Fruit fly (Drosophila melanogaster) whole organism, adult: Measurements from ENCODE around the gene Tango10.

ENCODE experiments used
- CG11617 ChIP-seq: fragments of 200-800 bp; sonication (Bioruptor generic); optimal IDR thresholded peaks from 2 replicates; lab custom pipeline; 2017; ENCODE audit warnings: mild to moderate bottlenecking, missing biosample characterization, missing genetic modification reagents, missing genetic modification characterization
- CG12768 ChIP-seq: fragments of 200-800 bp; sonication (Bioruptor generic); optimal IDR thresholded peaks from 2 replicates; lab custom pipeline; 2017; ENCODE audit warnings: missing biosample characterization, missing genetic modification characterization, mild to moderate bottlenecking, moderate library complexity, missing genetic modification reagents
- CG14711 ChIP-seq: fragments of 200-800 bp; sonication (Bioruptor generic); optimal IDR thresholded peaks from 2 replicates; lab custom pipeline; 2018; ENCODE audit warnings: missing biosample characterization, mild to moderate bottlenecking, missing genetic modification characterization, moderate library complexity
- CG1620 ChIP-seq: fragments of 200-800 bp; sonication (Bioruptor generic); optimal IDR thresholded peaks from 2 replicates; lab custom pipeline; 2016; ENCODE audit warnings: missing biosample characterization, missing genetic modification characterization
- CG33017 ChIP-seq: fragments of 200-800 bp; sonication (Bioruptor generic); optimal IDR thresholded peaks from 2 replicates; lab custom pipeline; 2018; ENCODE audit warnings: missing biosample characterization, mild to moderate bottlenecking, missing genetic modification characterization, moderate library complexity
- CG5204 ChIP-seq: fragments of 200-800 bp; sonication (Bioruptor generic); optimal IDR thresholded peaks from 2 replicates; lab custom pipeline; 2016; ENCODE audit warnings: missing biosample characterization, missing genetic modification characterization
- CG7045 ChIP-seq: fragments of 200-800 bp; sonication (Bioruptor generic); optimal IDR thresholded peaks from 2 replicates; lab custom pipeline; 2017; ENCODE audit warnings: missing biosample characterization, mild to moderate bottlenecking, missing genetic modification characterization
- CG7101 ChIP-seq: fragments of 200-800 bp; sonication (Bioruptor generic); optimal IDR thresholded peaks from 2 replicates; lab custom pipeline; 2018; ENCODE audit warnings: missing biosample characterization, mild to moderate bottlenecking, missing genetic modification characterization, moderate library complexity
- Clk ChIP-seq: fragments of 200-800 bp; sonication (Bioruptor generic); optimal IDR thresholded peaks from 2 replicates; lab custom pipeline; 2017; ENCODE audit warnings: missing biosample characterization, missing genetic modification characterization
- Crg-1 ChIP-seq: fragments of 200-800 bp; sonication (Bioruptor generic); optimal IDR thresholded peaks from 2 replicates; lab custom pipeline; 2016; ENCODE audit warnings: missing biosample characterization, missing genetic modification characterization
- Hr96 ChIP-seq: fragments of 200-800 bp; sonication (Bioruptor generic); optimal IDR thresholded peaks from 2 replicates; lab custom pipeline; 2016; ENCODE audit warnings: missing biosample characterization, missing genetic modification characterization
- Mnt ChIP-seq: fragments of 200-800 bp; sonication (Bioruptor generic); optimal IDR thresholded peaks from 2 replicates; lab custom pipeline; 2016; ENCODE audit warnings: missing biosample characterization, mild to moderate bottlenecking, missing genetic modification characterization
- bab1 ChIP-seq: fragments of 200-800 bp; sonication (Bioruptor generic); optimal IDR thresholded peaks from 3 replicates; lab custom pipeline; 2019; ENCODE audit warnings: missing biosample characterization, mild to moderate bottlenecking, missing genetic modification characterization, moderate library complexity
- cic ChIP-seq: fragments of 200-800 bp; sonication (Bioruptor generic); optimal IDR thresholded peaks from 2 replicates; lab custom pipeline; 2017; ENCODE audit warnings: missing biosample characterization, mild to moderate bottlenecking, missing genetic modification characterization, moderate library complexity
- cnc ChIP-seq, 2 experiments: fragments of >200 bp; optimal IDR thresholded peaks; 2 replicates each; lab custom pipeline; 2017
- kay ChIP-seq: fragments of 200-800 bp; sonication (Bioruptor generic); peaks from one replicate; lab custom pipeline; 2016; ENCODE audit warnings: missing biosample characterization, missing genetic modification characterization, borderline replicate concordance
- ovo ChIP-seq: fragments of 200-800 bp; sonication (Bioruptor generic); optimal IDR thresholded peaks from 2 replicates; lab custom pipeline; 2016; ENCODE audit warnings: missing biosample characterization, missing genetic modification characterization
- pad ChIP-seq: fragments of 200-800 bp; sonication (Bioruptor generic); optimal IDR thresholded peaks from 3 replicates; lab custom pipeline; 2017; ENCODE audit warnings: missing biosample characterization, missing genetic modification characterization, mild to moderate bottlenecking, moderate library complexity, missing genetic modification reagents
- tj ChIP-seq: fragments of 200-800 bp; sonication (Bioruptor generic); optimal IDR thresholded peaks from 3 replicates; lab custom pipeline; 2017; ENCODE audit warnings: missing biosample characterization, mild to moderate bottlenecking, missing genetic modification characterization, moderate library complexity
- toe ChIP-seq: fragments of 200-800 bp; sonication (Bioruptor generic); optimal IDR thresholded peaks from 2 replicates; lab custom pipeline; 2016; ENCODE audit warnings: missing biosample characterization, missing genetic modification characterization

Gene Tango10

dm6 chrX:11720138-11720537 lies at the start of gene Tango10:
Gene Tango10 (plus strand): TSS chrX:11720245.
- TF ChIP-seq Clk (no peak), CG14711 (tag; lab: Kevin White, UChicago) (peak; percentile 64), Mnt (peak; percentile 51), cic (GFP tag; lab: Kevin White, UChicago) (no peak), CG12768 (GFP tag; lab: Kevin White, UChicago) (no peak), CG11617 (GFP tag; lab: Kevin White, UChicago) (peak; percentile 66), pad (GFP tag; lab: Kevin White, UChicago) (peak; percentile 53), ovo (peak; percentile 50), CG1620 (GFP tag; lab: Kevin White, UChicago) (peak; percentile 67), Crg-1 (GFP tag; lab: Kevin White, UChicago) (peak; percentile 62), CG7045 (no peak), kay (no peak), CG33017 (peak; percentile 19), CG7101 (tag; lab: Kevin White, UChicago) (peak; percentile 55), toe (GFP tag; lab: Kevin White, UChicago) (peak; percentile 24), Hr96 (GFP tag; lab: Kevin White, UChicago) (no peak), bab1 (peak; percentile 89), CG5204 (GFP tag; lab: Kevin White, UChicago) (no peak), cnc (optimal IDR thresholded peaks at IDR 0.05; lab: Kevin White, UChicago) (no peak), tj (peak; percentile 75)

dm6 chrX:11678539-11679040 lies 41.5 kb upstream of the Tango10 start, which contains the start of the genes Vlet and bif:
Gene Vlet (minus strand): TSS chrX:11678589.
Gene bif (plus strand): TSS chrX:11678970.
- peak; percentile 52 for TF ChIP-seq toe (GFP tag; lab: Kevin White, UChicago)
- no peak for TF ChIP-seq cnc (optimal IDR thresholded peaks at IDR 0.05; lab: Kevin White, UChicago)
- peak; percentile 56 for TF ChIP-seq Crg-1 (GFP tag; lab: Kevin White, UChicago)
- peak; percentile 69 for TF ChIP-seq CG7101 (tag; lab: Kevin White, UChicago)
- peak; percentile 82 for TF ChIP-seq CG11617 (GFP tag; lab: Kevin White, UChicago)
- peak; percentile 62 for TF ChIP-seq bab1
- TF ChIP-seq CG33017: no peak
- TF ChIP-seq CG5204 (GFP tag; lab: Kevin White, UChicago): peak; percentile 37
- peak; percentile 77 for TF ChIP-seq kay
- no peak for TF ChIP-seq pad (GFP tag; lab: Kevin White, UChicago)
- peak; percentile 55 for TF ChIP-seq Hr96 (GFP tag; lab: Kevin White, UChicago)
- TF ChIP-seq Clk: no peak
- TF ChIP-seq Mnt: peak; percentile 48
- peak; percentile 12 for TF ChIP-seq tj
- TF ChIP-seq cic (GFP tag; lab: Kevin White, UChicago): no peak
- peak; percentile 75 for TF ChIP-seq CG14711 (tag; lab: Kevin White, UChicago)
- TF ChIP-seq CG1620 (GFP tag; lab: Kevin White, UChicago): peak; percentile 73
- no peak for TF ChIP-seq CG12768 (GFP tag; lab: Kevin White, UChicago)
- TF ChIP-seq ovo: peak; percentile 0
- peak; percentile 40 for TF ChIP-seq CG7045

dm6 chrX:11679461-11679860 lies 40.6 kb upstream of the Tango10 start:
- peak; percentile 98 for TF ChIP-seq tj
- no peak for TF ChIP-seq kay
- no peak for TF ChIP-seq Hr96 (GFP tag; lab: Kevin White, UChicago)
- TF ChIP-seq cic (GFP tag; lab: Kevin White, UChicago): peak; percentile 15
- peak; percentile 1 for TF ChIP-seq Crg-1 (GFP tag; lab: Kevin White, UChicago)
- TF ChIP-seq Mnt: peak; percentile 15
- TF ChIP-seq pad (GFP tag; lab: Kevin White, UChicago): peak; percentile 95

- TF ChIP-seq CG1620 (GFP tag; lab: Kevin White, UChicago) (no peak), tj (peak; percentile 59), bab1 (peak; percentile 74), CG14711 (tag; lab: Kevin White, UChicago) (peak; percentile 9)
Measured at dm6 chrX:11680405-11680804, 39.6 kb upstream of the Tango10 start.

- TF ChIP-seq toe (GFP tag; lab: Kevin White, UChicago): peak; percentile 35
- peak; percentile 95 for TF ChIP-seq CG14711 (tag; lab: Kevin White, UChicago)
- peak; percentile 90 for TF ChIP-seq ovo
- peak; percentile 76 for TF ChIP-seq bab1
- TF ChIP-seq CG12768 (GFP tag; lab: Kevin White, UChicago): peak; percentile 18
- TF ChIP-seq Mnt: peak; percentile 69
- TF ChIP-seq CG33017: no peak
- TF ChIP-seq CG7045: no peak
- TF ChIP-seq pad (GFP tag; lab: Kevin White, UChicago): peak; percentile 97
- no peak for TF ChIP-seq CG5204 (GFP tag; lab: Kevin White, UChicago)
- TF ChIP-seq CG7101 (tag; lab: Kevin White, UChicago): peak; percentile 70
- TF ChIP-seq cnc (optimal IDR thresholded peaks at IDR 0.05; lab: Kevin White, UChicago): no peak
- peak; percentile 54 for TF ChIP-seq CG1620 (GFP tag; lab: Kevin White, UChicago)
- peak; percentile 49 for TF ChIP-seq CG11617 (GFP tag; lab: Kevin White, UChicago)
- peak; percentile 71 for TF ChIP-seq Hr96 (GFP tag; lab: Kevin White, UChicago)
- TF ChIP-seq cic (GFP tag; lab: Kevin White, UChicago): peak; percentile 11
- TF ChIP-seq kay: no peak
- no peak for TF ChIP-seq Clk
- TF ChIP-seq tj: peak; percentile 72
- peak; percentile 53 for TF ChIP-seq Crg-1 (GFP tag; lab: Kevin White, UChicago)
Measured at dm6 chrX:11681558-11682551, 38.2 kb upstream of the Tango10 start.
